Worm (Caenorhabditis elegans): ENCODE data around the gene ugt-64.

The ugt-64 gene

DNA sequence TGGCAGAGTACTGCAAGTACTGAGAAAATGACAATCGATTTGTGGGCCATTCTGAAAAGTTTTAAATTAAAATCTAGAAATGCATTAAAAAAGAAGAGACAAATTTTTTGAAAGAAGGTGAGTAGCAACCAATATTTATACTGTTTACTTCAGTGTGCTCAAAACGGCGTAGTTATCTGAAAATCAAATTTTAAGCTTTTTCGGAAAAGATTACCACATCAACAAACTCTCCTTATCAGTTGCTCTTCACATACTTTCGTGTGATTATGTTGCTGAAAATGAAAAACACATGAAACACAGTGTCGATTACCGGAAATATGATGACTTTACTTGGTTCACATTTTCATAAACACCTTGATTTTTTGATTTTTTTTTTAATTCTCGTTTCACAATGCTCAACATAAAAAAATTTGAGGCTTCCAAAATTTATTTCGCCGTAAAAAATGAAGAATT is 23.6 kb downstream of the ugt-64 start, which contains the start of gene lys-7:
Gene lys-7 (minus strand): TSS at position 51 of the 453 bp plus-strand sequence.
- TF ChIP-seq dox-1 (GFP tag; IDR thresholded peaks at IDR 0.05) (no peak), cebp-1 (GFP tag; IDR thresholded peaks at IDR 0.05) (no peak), cebp-1 (tag; optimal IDR thresholded peaks at IDR 0.05) (no peak), nhr-179 (tag; optimal IDR thresholded peaks at IDR 0.05) (no peak), T26A5.8 (tag; optimal IDR thresholded peaks at IDR 0.05) (no peak), Y53G8AR.9 (GFP tag; conservative IDR thresholded peaks at IDR 0.05) (no peak), nfyb-1 (GFP tag; IDR thresholded peaks at IDR 0.05) (no peak)

- TF ChIP-seq madf-10 (tag; optimal IDR thresholded peaks at IDR 0.05) = no peak
- no peak for TF ChIP-seq dox-1 (GFP tag; IDR thresholded peaks at IDR 0.05)
- TF ChIP-seq ztf-22 (GFP tag; optimal IDR thresholded peaks at IDR 0.05) = no peak
- TF ChIP-seq egrh-3 (GFP tag; IDR thresholded peaks at IDR 0.05) = no peak
- no peak for TF ChIP-seq lin-35 (GFP tag; optimal IDR thresholded peaks at IDR 0.05)
- no peak for TF ChIP-seq nhr-120 (GFP tag; IDR thresholded peaks at IDR 0.05)
- no peak for TF ChIP-seq ama-1 (optimal IDR thresholded peaks at IDR 0.05)
- no peak for TF ChIP-seq ama-1 (GFP tag; optimal IDR thresholded peaks at IDR 0.05)
- TF ChIP-seq Y56A3A.18 (GFP tag; IDR thresholded peaks at IDR 0.05) = no peak
- no peak for TF ChIP-seq ceh-27 (GFP tag; optimal IDR thresholded peaks at IDR 0.05)
- TF ChIP-seq ztf-6 (GFP tag; IDR thresholded peaks at IDR 0.05) = no peak
- TF ChIP-seq ZK185.1 (tag; optimal IDR thresholded peaks at IDR 0.05; ENCODE audit: poor library complexity, severe bottlenecking) = no peak
- no peak for TF ChIP-seq ceh-58 (GFP tag; IDR thresholded peaks at IDR 0.05)
- TF ChIP-seq ceh-100 (GFP tag; IDR thresholded peaks at IDR 0.05) = no peak
- no peak for TF ChIP-seq efl-1 (GFP tag; optimal IDR thresholded peaks at IDR 0.05)
- TF ChIP-seq let-526 (GFP tag; IDR thresholded peaks at IDR 0.05) = no peak
Measured at ce11 chrV:3480346-3480745, 25.8 kb downstream of the ugt-64 start, which contains the start of gene srbc-30. Gene srbc-30, minus strand, starts transcription at chrV:3480446.

DNA sequence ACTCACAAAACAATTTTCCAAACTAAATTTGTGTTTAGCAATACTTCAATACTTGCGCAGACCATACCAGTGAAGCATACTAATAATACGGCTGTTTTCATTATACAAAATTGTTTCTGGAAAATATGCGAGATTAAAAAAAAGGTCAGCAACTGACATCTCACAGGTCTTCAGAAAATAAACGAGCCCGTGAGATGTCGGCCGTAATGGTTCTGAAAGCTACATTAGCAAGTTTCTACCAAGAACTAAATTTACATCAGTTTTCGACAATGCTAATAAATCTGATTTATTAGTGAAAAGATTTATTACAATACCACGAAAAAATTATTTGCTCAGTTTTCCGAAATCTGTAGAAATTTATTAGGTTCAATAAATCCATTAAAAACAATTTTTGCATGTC is 28.7 kb downstream of the ugt-64 start, which contains the start of gene srbc-31:
Gene srbc-31 (minus strand): TSS at position 101 of the 400 bp plus-strand sequence.
- TF ChIP-seq F10E7.11 (tag; optimal IDR thresholded peaks at IDR 0.05) = no peak
- TF ChIP-seq ceh-91 (GFP tag; IDR thresholded peaks at IDR 0.05) = no peak
- TF ChIP-seq unc-130 (GFP tag; optimal IDR thresholded peaks at IDR 0.05) = no peak
- TF ChIP-seq C17E4.6 (GFP tag; IDR thresholded peaks at IDR 0.05) = no peak

- no peak for TF ChIP-seq hlh-26 (GFP tag; conservative IDR thresholded peaks at IDR 0.05)
- no peak for TF ChIP-seq nhr-80 (tag; optimal IDR thresholded peaks at IDR 0.05)
- no peak for TF ChIP-seq Y95B8A.8 (GFP tag; IDR thresholded peaks at IDR 0.05)
- TF ChIP-seq tbp1 (GFP tag; optimal IDR thresholded peaks at IDR 0.05) = no peak
- TF ChIP-seq hsf-1 (GFP tag; IDR thresholded peaks at IDR 0.05) = no peak
- no peak for TF ChIP-seq fkh-3 (tag; optimal IDR thresholded peaks at IDR 0.05)
- no peak for TF ChIP-seq madf-3 (GFP tag; IDR thresholded peaks at IDR 0.05)
- TF ChIP-seq nfya-1 (tag; optimal IDR thresholded peaks at IDR 0.05; ENCODE audit: borderline replicate concordance, insufficient read depth) = no peak
- TF ChIP-seq K12H6.12 (tag; optimal IDR thresholded peaks at IDR 0.05) = no peak
- TF ChIP-seq nhr-120 (GFP tag; IDR thresholded peaks at IDR 0.05) = no peak
- no peak for TF ChIP-seq athp-1 (tag; optimal IDR thresholded peaks at IDR 0.05)
- TF ChIP-seq ztf-6 (GFP tag; IDR thresholded peaks at IDR 0.05) = no peak
- no peak for TF ChIP-seq attf-6 (GFP tag; IDR thresholded peaks at IDR 0.05)
- no peak for TF ChIP-seq egl-44 (GFP tag; IDR thresholded peaks at IDR 0.05)
- TF ChIP-seq B0035.1 (tag; optimal IDR thresholded peaks at IDR 0.05) = no peak
- no peak for TF ChIP-seq attf-5 (GFP tag; optimal IDR thresholded peaks at IDR 0.05)
- no peak for TF ChIP-seq T07F8.4 (tag; optimal IDR thresholded peaks at IDR 0.05)
Measured at ce11 chrV:3476228-3476627, 29.9 kb downstream of the ugt-64 start.
